Worm (Caenorhabditis elegans) whole organism, early embryonic: Measurements from ENCODE around the gene C31B8.9.

Experiments used
- B0310.2 ChIP-seq: sonication (generic microtip); optimal IDR thresholded peaks from 2 replicates; lab custom pipeline; 2016; ENCODE audit warnings: mild to moderate bottlenecking, missing genetic modification characterization, missing compliant biosample characterization
- F13C5.2 ChIP-seq: sonication (generic microtip); optimal IDR thresholded peaks from 2 replicates; lab custom pipeline; 2017; ENCODE audit warnings: mild to moderate bottlenecking, missing genetic modification characterization, inconsistent platforms, missing compliant biosample characterization
- aly-1 ChIP-seq: sonication (generic microtip); optimal IDR thresholded peaks from 2 replicates; lab custom pipeline; 2016; ENCODE audit warnings: missing genetic modification characterization, missing compliant biosample characterization
- ama-1 ChIP-seq: fragments of 150-350 bp; optimal IDR thresholded peaks from 2 replicates; lab custom pipeline; 2014
- ceh-13 ChIP-seq: fragments of 200-800 bp; sonication (Bioruptor generic); optimal IDR thresholded peaks from 2 replicates; lab custom pipeline; 2018; ENCODE audit warnings: mild to moderate bottlenecking, missing genetic modification characterization, missing compliant biosample characterization
- ceh-36 ChIP-seq: sonication (generic microtip); optimal IDR thresholded peaks from 2 replicates; lab custom pipeline; 2016; ENCODE audit warnings: missing genetic modification characterization, inconsistent platforms, missing compliant biosample characterization
- ets-7 ChIP-seq: sonication (generic microtip); optimal IDR thresholded peaks from 2 replicates; lab custom pipeline; 2016; ENCODE audit warnings: missing genotype, missing genetic modification characterization, missing compliant biosample characterization
- flt-1 ChIP-seq: fragments of 200-800 bp; sonication (Bioruptor generic); IDR thresholded peaks from 2 replicates; pipeline ENCODE4 v1.3.6; 2022; ENCODE audit warnings: missing genetic modification characterization, missing compliant biosample characterization
- hmbx-1 ChIP-seq: sonication (generic microtip); optimal IDR thresholded peaks from 2 replicates; lab custom pipeline; 2016; ENCODE audit warnings: mild to moderate bottlenecking, missing genetic modification characterization, missing compliant biosample characterization
- hmg-4 ChIP-seq: fragments of 200-800 bp; sonication (Bioruptor generic); optimal IDR thresholded peaks from 2 replicates; lab custom pipeline; 2018; ENCODE audit warnings: mild to moderate bottlenecking, missing genetic modification characterization, missing compliant biosample characterization
- hnd-1 ChIP-seq: sonication (generic microtip); optimal IDR thresholded peaks from 2 replicates; lab custom pipeline; 2016; ENCODE audit warnings: missing genetic modification characterization, missing compliant biosample characterization
- pes-1 ChIP-seq: fragments of 200-800 bp; sonication (Bioruptor generic); IDR thresholded peaks from 2 replicates; pipeline ENCODE4 v1.3.6; 2022; ENCODE audit warnings: missing genetic modification reagents, missing genetic modification characterization, missing compliant biosample characterization
- scrt-1 ChIP-seq: fragments of 200-800 bp; sonication (Bioruptor generic); IDR thresholded peaks from 2 replicates; pipeline ENCODE4 v1.3.6; 2022; ENCODE audit warnings: missing genetic modification characterization, missing compliant biosample characterization
- sea-1 ChIP-seq: fragments of 200-800 bp; sonication (Bioruptor generic); conservative IDR thresholded peaks from 2 replicates; pipeline ENCODE4 v1.3.6; 2022; ENCODE audit warnings: missing genetic modification characterization, missing compliant biosample characterization
- tbx-11 ChIP-seq: fragments of 200-800 bp; sonication (Bioruptor generic); IDR thresholded peaks from 2 replicates; pipeline ENCODE4 v1.3.6; 2022; ENCODE audit warnings: missing genetic modification characterization, missing compliant biosample characterization
- tbx-37 ChIP-seq: fragments of 200-800 bp; sonication (Bioruptor generic); conservative IDR thresholded peaks from 2 replicates; pipeline ENCODE4 v1.3.6; 2022; ENCODE audit warnings: missing genetic modification reagents, missing genetic modification characterization, missing compliant biosample characterization
- tra-4 ChIP-seq: sonication (generic microtip); optimal IDR thresholded peaks from 2 replicates; lab custom pipeline; 2017; ENCODE audit warnings: missing genetic modification characterization, missing compliant biosample characterization

C31B8.9 gene

DNA sequence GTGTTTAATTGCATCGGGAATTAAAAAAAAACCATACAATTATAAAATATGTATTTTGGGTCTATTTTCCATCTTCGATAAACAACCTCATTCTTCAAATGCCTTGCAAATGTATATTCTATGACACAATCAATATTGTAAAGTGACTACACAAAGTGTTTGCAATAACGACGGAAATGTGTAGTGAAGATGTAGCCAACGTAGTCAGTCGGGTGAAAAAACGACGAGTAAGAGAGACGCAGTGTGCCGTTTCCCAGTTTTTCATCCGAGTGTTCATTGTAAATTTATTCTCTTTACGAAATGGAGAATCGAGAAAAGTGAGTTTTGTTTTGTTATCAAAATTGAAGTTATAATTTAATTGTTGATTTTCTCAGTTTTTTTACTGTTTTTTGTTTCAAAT, 20.9 kb downstream of the C31B8.9 start, which contains the start of gene F37B4.15:
Gene F37B4.15 (plus strand): TSS at position 301 of the 400 bp plus-strand sequence.
- TF ChIP-seq ets-7 (no peak), flt-1 (GFP tag; lab: Robert Waterston, UW) (no peak), tbx-11 (no peak), hnd-1 (no peak), scrt-1 (no peak), pes-1 (GFP tag; lab: Robert Waterston, UW) (no peak), sea-1 (no peak), hmbx-1 (no peak), tra-4 (no peak)

DNA sequence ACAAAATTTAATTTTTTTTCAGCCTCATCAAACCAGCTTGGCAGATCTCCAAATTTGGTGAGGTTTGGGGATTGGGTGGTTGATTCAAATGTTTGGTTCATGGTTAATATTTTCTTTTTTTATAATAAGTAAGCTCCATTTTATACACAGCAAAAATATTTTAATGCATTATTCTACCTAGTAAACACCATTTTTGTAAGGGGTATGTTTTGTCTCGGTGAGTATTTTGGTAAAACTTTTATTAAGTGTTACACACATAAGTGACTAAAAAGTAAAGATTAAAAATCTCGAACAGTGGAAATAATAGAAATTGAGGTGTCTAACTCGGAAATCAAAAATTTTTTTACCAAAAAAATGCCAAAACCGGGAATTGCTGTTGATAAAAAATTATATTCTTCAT, 24.1 kb downstream of the C31B8.9 start, which contains the start of gene srw-4:
Gene srw-4 (minus strand): TSS at position 101 of the 400 bp plus-strand sequence.
- no peak for TF ChIP-seq F13C5.2 (tag; lab: Kevin White, UChicago)
- TF ChIP-seq ama-1 (lab: Kevin White, UChicago), result no peak
- TF ChIP-seq ceh-36, result no peak
- TF ChIP-seq B0310.2 (tag; lab: Kevin White, UChicago), result no peak
- TF ChIP-seq sea-1, result no peak

- no peak for TF ChIP-seq B0310.2 (tag; lab: Kevin White, UChicago)
- TF ChIP-seq flt-1 (GFP tag; lab: Robert Waterston, UW), result no peak
- no peak for TF ChIP-seq tra-4
- TF ChIP-seq ceh-13 (GFP tag; lab: Kevin White, UChicago), result no peak
- TF ChIP-seq ceh-36, result no peak
- no peak for TF ChIP-seq hmg-4 (GFP tag; lab: Kevin White, UChicago)
- no peak for TF ChIP-seq pes-1 (GFP tag; lab: Robert Waterston, UW)
- TF ChIP-seq tbx-37 (GFP tag; lab: Robert Waterston, UW), result no peak
- no peak for TF ChIP-seq hmbx-1
- no peak for TF ChIP-seq aly-1 (tag; lab: Kevin White, UChicago)
- no peak for TF ChIP-seq scrt-1
- TF ChIP-seq tbx-11, result no peak
- no peak for TF ChIP-seq sea-1
- no peak for TF ChIP-seq hnd-1
- no peak for TF ChIP-seq F13C5.2 (tag; lab: Kevin White, UChicago)
- TF ChIP-seq ama-1 (lab: Kevin White, UChicago), result no peak
- no peak for TF ChIP-seq ets-7
Observed at ce11 chrV:2888265-2888664, 24.5 kb downstream of the C31B8.9 start.

DNA sequence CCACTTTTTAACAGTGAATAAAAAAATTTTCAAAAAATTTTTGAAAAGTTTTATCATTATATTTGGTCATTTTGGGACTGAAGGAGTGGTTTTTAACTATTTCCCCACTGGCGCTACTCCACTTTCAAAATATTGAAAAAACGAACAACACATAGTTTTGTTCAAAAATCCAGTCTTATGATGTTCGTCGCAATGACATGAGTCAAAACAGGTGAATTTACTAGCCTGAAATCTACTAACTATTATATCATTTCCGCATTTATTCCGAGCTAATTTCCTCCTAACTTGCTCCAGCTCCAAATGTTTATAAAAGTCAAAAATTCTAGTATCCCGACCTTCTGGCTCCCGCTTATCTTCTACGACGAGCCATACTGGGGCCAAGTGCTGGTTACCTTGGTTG, 28.4 kb downstream of the C31B8.9 start, which contains the start of gene sre-24:
Gene sre-24 (plus strand): TSS at position 301 of the 400 bp plus-strand sequence.
- TF ChIP-seq ceh-36, result no peak
- TF ChIP-seq scrt-1, result no peak
- TF ChIP-seq hmg-4 (GFP tag; lab: Kevin White, UChicago), result no peak
- TF ChIP-seq ets-7, result no peak
- no peak for TF ChIP-seq sea-1
- TF ChIP-seq aly-1 (tag; lab: Kevin White, UChicago), result no peak
- TF ChIP-seq B0310.2 (tag; lab: Kevin White, UChicago), result no peak
- TF ChIP-seq flt-1 (GFP tag; lab: Robert Waterston, UW), result no peak
- no peak for TF ChIP-seq tra-4
- TF ChIP-seq pes-1 (GFP tag; lab: Robert Waterston, UW), result no peak
- TF ChIP-seq ama-1 (lab: Kevin White, UChicago), result no peak
- TF ChIP-seq tbx-37 (GFP tag; lab: Robert Waterston, UW), result no peak
- no peak for TF ChIP-seq F13C5.2 (tag; lab: Kevin White, UChicago)

ce11 chrV:2883097-2883496, 29.7 kb downstream of the C31B8.9 start:
- TF ChIP-seq ets-7 (no peak), ceh-36 (no peak), hnd-1 (no peak), ama-1 (lab: Kevin White, UChicago) (no peak), F13C5.2 (tag; lab: Kevin White, UChicago) (no peak), hmg-4 (GFP tag; lab: Kevin White, UChicago) (no peak), sea-1 (no peak), aly-1 (tag; lab: Kevin White, UChicago) (no peak), scrt-1 (no peak), hmbx-1 (no peak), tra-4 (no peak), pes-1 (GFP tag; lab: Robert Waterston, UW) (no peak), tbx-37 (GFP tag; lab: Robert Waterston, UW) (no peak), ceh-13 (GFP tag; lab: Kevin White, UChicago) (no peak), flt-1 (GFP tag; lab: Robert Waterston, UW) (no peak), tbx-11 (no peak), B0310.2 (tag; lab: Kevin White, UChicago) (no peak)

DNA sequence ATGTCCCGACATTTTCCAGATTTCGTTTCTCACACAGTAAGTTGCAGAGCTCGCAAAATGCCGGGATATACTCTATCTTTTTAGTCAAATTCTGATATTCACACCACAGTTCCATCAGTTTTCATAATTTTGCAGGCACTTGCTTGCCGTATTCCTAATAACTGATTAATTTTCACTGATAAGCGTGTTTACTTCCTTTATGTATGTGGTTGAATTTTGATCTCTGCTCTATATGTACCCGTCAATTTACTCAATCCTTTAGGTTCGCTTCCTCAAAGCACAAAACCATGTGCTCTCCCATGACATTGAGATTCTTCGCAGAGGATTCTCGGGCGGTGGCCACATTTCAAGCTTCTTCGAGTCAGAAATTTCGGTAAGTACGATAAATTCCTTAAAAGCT, 31.2 kb downstream of the C31B8.9 start:
- TF ChIP-seq ceh-13 (GFP tag; lab: Kevin White, UChicago) (no peak), ceh-36 (no peak), flt-1 (GFP tag; lab: Robert Waterston, UW) (no peak), hmg-4 (GFP tag; lab: Kevin White, UChicago) (no peak), aly-1 (tag; lab: Kevin White, UChicago) (no peak), pes-1 (GFP tag; lab: Robert Waterston, UW) (no peak), ets-7 (no peak), hmbx-1 (no peak), scrt-1 (no peak), ama-1 (lab: Kevin White, UChicago) (no peak), tbx-11 (no peak), B0310.2 (tag; lab: Kevin White, UChicago) (no peak), hnd-1 (no peak), F13C5.2 (tag; lab: Kevin White, UChicago) (no peak), tra-4 (no peak), tbx-37 (GFP tag; lab: Robert Waterston, UW) (no peak), sea-1 (no peak)

- TF ChIP-seq tra-4 (no peak), ceh-13 (GFP tag; lab: Kevin White, UChicago) (no peak), hmbx-1 (no peak), F13C5.2 (tag; lab: Kevin White, UChicago) (no peak), scrt-1 (no peak), hmg-4 (GFP tag; lab: Kevin White, UChicago) (no peak), B0310.2 (tag; lab: Kevin White, UChicago) (no peak), hnd-1 (no peak)
Observed at ce11 chrV:2881016-2881415, 31.8 kb downstream of the C31B8.9 start, which contains the start of gene ifc-1. Gene ifc-1 (plus strand): TSS chrV:2881393.

ce11 chrV:2880356-2880755, 32.4 kb downstream of the C31B8.9 start:
- no peak for TF ChIP-seq tbx-37 (GFP tag; lab: Robert Waterston, UW)
- no peak for TF ChIP-seq pes-1 (GFP tag; lab: Robert Waterston, UW)
- TF ChIP-seq ceh-36, result no peak
- no peak for TF ChIP-seq ets-7
- no peak for TF ChIP-seq B0310.2 (tag; lab: Kevin White, UChicago)
- TF ChIP-seq aly-1 (tag; lab: Kevin White, UChicago), result no peak
- no peak for TF ChIP-seq tbx-11
- TF ChIP-seq hmbx-1, result no peak
- TF ChIP-seq tra-4, result no peak
- no peak for TF ChIP-seq F13C5.2 (tag; lab: Kevin White, UChicago)
- TF ChIP-seq ama-1 (lab: Kevin White, UChicago), result no peak
- TF ChIP-seq flt-1 (GFP tag; lab: Robert Waterston, UW), result no peak
- TF ChIP-seq sea-1, result no peak
- no peak for TF ChIP-seq hmg-4 (GFP tag; lab: Kevin White, UChicago)
- no peak for TF ChIP-seq hnd-1
- no peak for TF ChIP-seq ceh-13 (GFP tag; lab: Kevin White, UChicago)
